Worm (Caenorhabditis elegans): Measurements from ENCODE around the gene rabr-1.
A peak's percentile ranks its signal among the peaks of the same experiment; 100 is the strongest.

Gene rabr-1

DNA sequence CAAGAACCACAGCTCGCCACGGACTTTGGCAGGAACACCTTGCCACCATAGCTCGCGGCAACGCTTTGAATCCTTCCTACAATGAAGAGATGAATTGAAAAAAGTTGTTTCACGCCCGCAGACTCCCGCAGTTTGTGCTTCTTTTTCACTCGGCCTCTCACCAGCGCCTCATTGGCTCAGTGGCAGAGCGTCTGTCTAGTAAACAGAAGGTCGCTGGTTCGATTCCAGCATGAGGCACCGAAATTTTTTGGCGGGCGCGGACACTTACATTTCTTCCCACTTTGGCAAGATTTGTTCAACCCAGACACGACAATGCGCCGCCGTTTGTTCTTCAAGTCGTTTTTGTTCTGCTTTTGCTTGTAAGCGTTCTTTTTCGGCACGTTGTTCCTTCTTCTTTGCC, 31.9 kb downstream of the rabr-1 start (continued):
- TF ChIP-seq lin-29 (GFP tag; IDR thresholded peaks at IDR 0.05) (no peak), set-16 (GFP tag; IDR thresholded peaks at IDR 0.05) (peak; percentile 54; the same call in 1 of the 2 replicates), nhr-111 (GFP tag; optimal IDR thresholded peaks at IDR 0.05) (peak; percentile 23), Y75B8A.6 (GFP tag; IDR thresholded peaks at IDR 0.05) (no peak)

DNA sequence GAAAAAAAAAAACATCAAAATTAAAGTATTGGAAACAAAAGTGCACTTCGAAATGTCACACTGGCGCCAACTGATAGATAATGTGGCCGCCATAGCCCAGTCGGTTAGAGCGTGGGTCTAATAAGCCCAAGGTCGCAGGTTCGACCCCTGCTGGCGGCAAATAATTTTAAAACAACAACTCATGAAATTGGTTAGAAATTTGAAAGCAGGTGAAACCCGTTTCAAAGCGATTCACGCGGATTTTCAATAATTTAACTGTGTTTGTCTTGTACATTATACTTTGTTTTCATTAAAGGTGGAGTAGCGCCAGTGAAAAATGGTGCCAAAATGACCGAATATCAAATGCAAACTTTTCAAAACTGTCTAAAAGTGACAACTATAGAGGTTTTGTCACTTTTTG, 35.3 kb downstream of the rabr-1 start:
- peak; percentile 65 for TF ChIP-seq duxl-1 (tag; optimal IDR thresholded peaks at IDR 0.05; ENCODE audit: poor library complexity)
- TF ChIP-seq snpc-4 (tag; optimal IDR thresholded peaks at IDR 0.05) = no peak
- TF ChIP-seq lin-29 (GFP tag; IDR thresholded peaks at IDR 0.05) = no peak
- peak; percentile 29 for TF ChIP-seq lin-13 (GFP tag; optimal IDR thresholded peaks at IDR 0.05)
- TF ChIP-seq unc-130 (GFP tag; optimal IDR thresholded peaks at IDR 0.05) = no peak
- TF ChIP-seq nhr-77 (tag; optimal IDR thresholded peaks at IDR 0.05) = no peak
- peak; percentile 77 for TF ChIP-seq vab-7 (GFP tag; IDR thresholded peaks at IDR 0.05)
- peak; percentile 8 for TF ChIP-seq nhr-28 (tag; optimal IDR thresholded peaks at IDR 0.05)
- TF ChIP-seq fkh-10 (GFP tag; optimal IDR thresholded peaks at IDR 0.05) = no peak
- peak; percentile 70 for TF ChIP-seq ctbp-1 (GFP tag; IDR thresholded peaks at IDR 0.05)
- peak; percentile 73 for TF ChIP-seq mdt-29 (GFP tag; IDR thresholded peaks at IDR 0.05)
- peak; percentile 80 for TF ChIP-seq daf-19 (GFP tag; conservative IDR thresholded peaks at IDR 0.05)
- peak; percentile 66; the same call in 1 of the 2 replicates for TF ChIP-seq nhr-41 (GFP tag; IDR thresholded peaks at IDR 0.05)
- TF ChIP-seq F49E8.2 (tag; optimal IDR thresholded peaks at IDR 0.05; ENCODE audit: borderline replicate concordance) = peak; percentile 22
- peak; percentile 39 for TF ChIP-seq hlh-11 (tag; optimal IDR thresholded peaks at IDR 0.05)
- peak; percentile 39 for TF ChIP-seq T20F7.1 (GFP tag; optimal IDR thresholded peaks at IDR 0.05)
- TF ChIP-seq tra-1 (GFP tag; IDR thresholded peaks at IDR 0.05) = peak; percentile 71
- TF ChIP-seq dpl-1 (GFP tag; optimal IDR thresholded peaks at IDR 0.05) = no peak
- no peak for TF ChIP-seq madf-5 (GFP tag; IDR thresholded peaks at IDR 0.05)
- no peak for TF ChIP-seq tag-97 (GFP tag; IDR thresholded peaks at IDR 0.05)
- TF ChIP-seq lim-7 (GFP tag; IDR thresholded peaks at IDR 0.05) = peak; percentile 81
- peak; percentile 12 for TF ChIP-seq spr-1 (tag; optimal IDR thresholded peaks at IDR 0.05)
- TF ChIP-seq zip-11 (GFP tag; IDR thresholded peaks at IDR 0.05) = no peak
- TF ChIP-seq D1046.2 (GFP tag; IDR thresholded peaks at IDR 0.05) = peak; percentile 69; the same call in 1 of the 2 replicates
- no peak for TF ChIP-seq nhr-25 (tag; optimal IDR thresholded peaks at IDR 0.05; ENCODE audit: borderline replicate concordance, insufficient read depth)
- TF ChIP-seq hif-1 (tag; optimal IDR thresholded peaks at IDR 0.05) = no peak
- peak; percentile 46 for TF ChIP-seq nhr-48 (tag; optimal IDR thresholded peaks at IDR 0.05)
- TF ChIP-seq egl-43 (GFP tag; IDR thresholded peaks at IDR 0.05) = peak; percentile 83
- TF ChIP-seq lin-39 (tag; optimal IDR thresholded peaks at IDR 0.05) = no peak
- no peak for TF ChIP-seq pqm-1 (tag; optimal IDR thresholded peaks at IDR 0.05)
- no peak for TF ChIP-seq ces-1 (GFP tag; optimal IDR thresholded peaks at IDR 0.05)
- peak; percentile 35 for TF ChIP-seq dmd-6 (GFP tag; IDR thresholded peaks at IDR 0.05)
- peak; percentile 29 for TF ChIP-seq gei-8 (GFP tag; optimal IDR thresholded peaks at IDR 0.05)
- TF ChIP-seq lir-3 (tag; optimal IDR thresholded peaks at IDR 0.05) = peak; percentile 27
- no peak for TF ChIP-seq daf-12 (tag; optimal IDR thresholded peaks at IDR 0.05)
- peak; percentile 16 for TF ChIP-seq rbr-2 (tag; optimal IDR thresholded peaks at IDR 0.05)
- no peak for TF ChIP-seq aly-2 (tag; optimal IDR thresholded peaks at IDR 0.05)
- peak; percentile 59 for TF ChIP-seq mes-2 (tag; optimal IDR thresholded peaks at IDR 0.05; ENCODE audit: poor library complexity, severe bottlenecking)
- TF ChIP-seq ceh-44 (GFP tag; IDR thresholded peaks at IDR 0.05) = 0 out of 2 replicates have a peak, but pooled peaks have one; percentile 48
- TF ChIP-seq zfp-2 (tag; optimal IDR thresholded peaks at IDR 0.05) = peak; percentile 12
- no peak for TF ChIP-seq ama-1 (optimal IDR thresholded peaks at IDR 0.05)
- 0 out of 2 replicates have a peak, but pooled peaks have one; percentile 45 for TF ChIP-seq dmd-9 (GFP tag; IDR thresholded peaks at IDR 0.05)
- TF ChIP-seq spr-3 (GFP tag; optimal IDR thresholded peaks at IDR 0.05) = peak; percentile 9
- no peak for TF ChIP-seq nhr-11 (tag; optimal IDR thresholded peaks at IDR 0.05)
- TF ChIP-seq nhr-111 (GFP tag; optimal IDR thresholded peaks at IDR 0.05) = peak; percentile 34
- TF ChIP-seq cey-2 (tag; optimal IDR thresholded peaks at IDR 0.05; ENCODE audit: borderline replicate concordance, insufficient read depth) = no peak
